Fruit fly (Drosophila melanogaster) whole organism, prepupa: ENCODE measurements around the gene ND-15.

ENCODE experiments used
- CG10669 ChIP-seq: fragments of 200-800 bp; sonication (Bioruptor generic); optimal IDR thresholded peaks from 3 replicates; lab custom pipeline; 2018; ENCODE audit warnings: missing biosample characterization, mild to moderate bottlenecking, missing genetic modification characterization, moderate library complexity
- CG6792 ChIP-seq: fragments of 200-800 bp; sonication (Bioruptor generic); optimal IDR thresholded peaks from 3 replicates; lab custom pipeline; 2016; ENCODE audit warnings: missing biosample characterization, missing genetic modification characterization
- CG6854 ChIP-seq: fragments of 200-800 bp; sonication (Bioruptor generic); optimal IDR thresholded peaks from 2 replicates; lab custom pipeline; 2017; ENCODE audit warnings: missing biosample characterization, mild to moderate bottlenecking, missing genetic modification characterization
- CG8119 ChIP-seq: fragments of 200-800 bp; sonication (Bioruptor generic); IDR thresholded peaks from 3 replicates; pipeline ENCODE4 v1.3.6; 2022; ENCODE audit warnings: missing biosample characterization, missing genetic modification characterization
- Eip75B ChIP-seq: fragments of 200-800 bp; sonication (Bioruptor generic); optimal IDR thresholded peaks from 3 replicates; lab custom pipeline; 2016; ENCODE audit warnings: missing biosample characterization, missing genetic modification characterization
- Hr38 ChIP-seq: sonication (Bioruptor generic); optimal IDR thresholded peaks from 2 replicates; lab custom pipeline; 2016; ENCODE audit warnings: missing biosample characterization, missing genetic modification characterization
- Smox ChIP-seq: fragments of 200-800 bp; sonication (Bioruptor generic); optimal IDR thresholded peaks from 3 replicates; lab custom pipeline; 2016; ENCODE audit warnings: missing biosample characterization, missing genetic modification characterization
- Sox15 ChIP-seq: fragments of 200-800 bp; sonication (Bioruptor generic); optimal IDR thresholded peaks from 3 replicates; lab custom pipeline; 2016; ENCODE audit warnings: missing biosample characterization, missing genetic modification characterization
- achi ChIP-seq: fragments of 200-800 bp; sonication (Bioruptor generic); optimal IDR thresholded peaks from 3 replicates; lab custom pipeline; 2016; ENCODE audit warnings: missing biosample characterization, missing genetic modification characterization
- eg ChIP-seq: fragments of 200-800 bp; sonication (Bioruptor generic); IDR thresholded peaks from 3 replicates; pipeline ENCODE4 v1.3.6; 2022; ENCODE audit warnings: missing biosample characterization, missing genetic modification characterization
- net ChIP-seq: fragments of 200-800 bp; sonication (Bioruptor generic); optimal IDR thresholded peaks from 3 replicates; lab custom pipeline; 2016; ENCODE audit warnings: missing biosample characterization, missing genetic modification characterization

- TF ChIP-seq Hr38 = no peak
- TF ChIP-seq net (GFP tag; lab: Kevin White, UChicago) = no peak
- no peak for TF ChIP-seq Eip75B (GFP tag; lab: Kevin White, UChicago)
- TF ChIP-seq Sox15 (GFP tag; lab: Kevin White, UChicago) = no peak
- no peak for TF ChIP-seq eg (GFP tag; lab: Robert Waterston, UW)
- no peak for TF ChIP-seq Smox
- no peak for TF ChIP-seq CG8119 (GFP tag; lab: Robert Waterston, UW)
- TF ChIP-seq CG6792 (GFP tag; lab: Kevin White, UChicago) = no peak
- TF ChIP-seq CG6854 (GFP tag; lab: Kevin White, UChicago) = no peak
- TF ChIP-seq achi (GFP tag; lab: Kevin White, UChicago) = no peak
- no peak for TF ChIP-seq CG10669
Observed at dm6 chr2L:91333-91732, 23.2 kb upstream of the ND-15 start.
